Worm (Caenorhabditis elegans): ENCODE results near the gene ZK105.3.
A peak's percentile ranks its signal among the peaks of the same experiment; 100 is the strongest.
"Not testable (repeated sequence)": the region's sequence is repeated elsewhere in the genome, so short reads cannot be mapped to it uniquely, and the experiment has no call there.

The ZK105.3 gene

ce11 chrV:7686189-7686588 is 10.8 kb upstream of the ZK105.3 start, which contains the start of the genes nhr-94 and nhr-152:
nhr-94 (minus strand) TSS chrV:7686335.
nhr-152 (plus strand) TSS chrV:7686350.
- no peak for TF ChIP-seq nhr-76 (tag; optimal IDR thresholded peaks at IDR 0.05)
- peak; percentile 49 for TF ChIP-seq elt-1 (tag; optimal IDR thresholded peaks at IDR 0.05; ENCODE audit: borderline replicate concordance, insufficient read depth)
- TF ChIP-seq mab-5 (tag; optimal IDR thresholded peaks at IDR 0.05), result no peak
- TF ChIP-seq elt-3 (tag; optimal IDR thresholded peaks at IDR 0.05), result no peak
- TF ChIP-seq nhr-2 (tag; optimal IDR thresholded peaks at IDR 0.05), result peak; percentile 81
- no peak for TF ChIP-seq mep-1 (tag; optimal IDR thresholded peaks at IDR 0.05)

ce11 chrV:7689888-7690287 is 7.1 kb upstream of the ZK105.3 start, which contains the start of gene C12D5.9:
C12D5.9 (minus strand) TSS chrV:7689988.
- TF ChIP-seq lin-32 (GFP tag; optimal IDR thresholded peaks at IDR 0.05) (no peak), snpc-4 (tag; optimal IDR thresholded peaks at IDR 0.05) (no peak), ztf-11 (tag; optimal IDR thresholded peaks at IDR 0.05) (no peak), ham-2 (GFP tag; optimal IDR thresholded peaks at IDR 0.05) (no peak), ceh-39 (tag; optimal IDR thresholded peaks at IDR 0.05) (no peak), ceh-83 (GFP tag; optimal IDR thresholded peaks at IDR 0.05) (no peak), ces-1 (GFP tag; optimal IDR thresholded peaks at IDR 0.05) (no peak), pha-4 (tag; optimal IDR thresholded peaks at IDR 0.05) (no peak)

ce11 chrV:7690637-7691036 is 6.3 kb upstream of the ZK105.3 start:
- no peak for TF ChIP-seq hlh-1 (tag; optimal IDR thresholded peaks at IDR 0.05)
- no peak for TF ChIP-seq ham-2 (GFP tag; optimal IDR thresholded peaks at IDR 0.05)
- TF ChIP-seq pha-4 (tag; optimal IDR thresholded peaks at IDR 0.05), result no peak
- no peak for TF ChIP-seq cnd-1 (tag; optimal IDR thresholded peaks at IDR 0.05)
- TF ChIP-seq unc-120 (tag; optimal IDR thresholded peaks at IDR 0.05; ENCODE audit: poor library complexity, severe bottlenecking), result no peak
- no peak for TF ChIP-seq lin-32 (GFP tag; optimal IDR thresholded peaks at IDR 0.05)
- no peak for TF ChIP-seq ceh-39 (tag; optimal IDR thresholded peaks at IDR 0.05)
- no peak for TF ChIP-seq sem-2 (GFP tag; optimal IDR thresholded peaks at IDR 0.05)
- no peak for TF ChIP-seq unc-62 (GFP tag; optimal IDR thresholded peaks at IDR 0.05)
- TF ChIP-seq flh-1 (GFP tag; optimal IDR thresholded peaks at IDR 0.05), result no peak
- TF ChIP-seq zip-8 (tag; optimal IDR thresholded peaks at IDR 0.05), result no peak
- TF ChIP-seq nhr-2 (tag; optimal IDR thresholded peaks at IDR 0.05), result no peak
- TF ChIP-seq nhr-76 (tag; optimal IDR thresholded peaks at IDR 0.05), result no peak
- TF ChIP-seq nhr-12 (tag; optimal IDR thresholded peaks at IDR 0.05), result no peak

ce11 chrV:7693394-7693793 is 3.5 kb upstream of the ZK105.3 start, which contains the start of gene C12D5.10:
C12D5.10 (minus strand) TSS chrV:7693494.
- no peak for TF ChIP-seq sem-2 (GFP tag; optimal IDR thresholded peaks at IDR 0.05)
- TF ChIP-seq M03D4.4 (tag; optimal IDR thresholded peaks at IDR 0.05), result no peak
- no peak for TF ChIP-seq zip-8 (tag; optimal IDR thresholded peaks at IDR 0.05)
- TF ChIP-seq bed-3 (GFP tag; optimal IDR thresholded peaks at IDR 0.05), result no peak
- no peak for TF ChIP-seq nhr-12 (tag; optimal IDR thresholded peaks at IDR 0.05)
- no peak for TF ChIP-seq nhr-2 (tag; optimal IDR thresholded peaks at IDR 0.05)
- TF ChIP-seq unc-62 (GFP tag; optimal IDR thresholded peaks at IDR 0.05), result no peak
- no peak for TF ChIP-seq mls-2 (tag; optimal IDR thresholded peaks at IDR 0.05)
- TF ChIP-seq sptf-1 (tag; optimal IDR thresholded peaks at IDR 0.05), result no peak
- no peak for TF ChIP-seq nhr-76 (tag; optimal IDR thresholded peaks at IDR 0.05)
- TF ChIP-seq nhr-28 (tag; optimal IDR thresholded peaks at IDR 0.05), result no peak
- no peak for TF ChIP-seq mab-5 (tag; optimal IDR thresholded peaks at IDR 0.05)
- TF ChIP-seq blmp-1 (tag; optimal IDR thresholded peaks at IDR 0.05), result no peak
- TF ChIP-seq cnd-1 (tag; optimal IDR thresholded peaks at IDR 0.05), result no peak
- TF ChIP-seq drap-1 (GFP tag; optimal IDR thresholded peaks at IDR 0.05), result no peak
- no peak for TF ChIP-seq pha-4 (tag; optimal IDR thresholded peaks at IDR 0.05)
- TF ChIP-seq lin-13 (tag; optimal IDR thresholded peaks at IDR 0.05), result no peak
- TF ChIP-seq hlh-1 (tag; optimal IDR thresholded peaks at IDR 0.05), result no peak
- TF ChIP-seq elt-3 (tag; optimal IDR thresholded peaks at IDR 0.05), result no peak
- no peak for TF ChIP-seq ztf-11 (tag; optimal IDR thresholded peaks at IDR 0.05)

- not testable (repeated sequence) for TF ChIP-seq elt-1 (tag; optimal IDR thresholded peaks at IDR 0.05; ENCODE audit: borderline replicate concordance, insufficient read depth); lin-13 (tag; optimal IDR thresholded peaks at IDR 0.05); drap-1 (GFP tag; optimal IDR thresholded peaks at IDR 0.05)
Observed at ce11 chrV:7703536-7703935, 6.6 kb downstream of the ZK105.3 start, which contains the start of gene srsx-40. srsx-40 (minus strand) TSS chrV:7703636.
